Fruit fly (Drosophila melanogaster) whole organism: ENCODE measurements around the gene Ppm1.

Experiments used
- CG8478 ChIP-seq: fragments of >200 bp; optimal IDR thresholded peaks from 2 replicates; lab custom pipeline; 2018; ENCODE audit warnings: inconsistent platforms
- Dll ChIP-seq: fragments of >200 bp; optimal IDR thresholded peaks from 2 replicates; lab custom pipeline; 2017
- EcR ChIP-seq, 2 experiments: fragments of >200 bp; optimal IDR thresholded peaks; 2 replicates each; lab custom pipeline; 2017; ENCODE audit warnings: missing biosample characterization in 2 of 2, missing genetic modification characterization in 2 of 2, missing genetic modification reagents in 2 of 2
- pan ChIP-seq: fragments of >200 bp; optimal IDR thresholded peaks from 2 replicates; lab custom pipeline; 2017
- psq ChIP-seq: fragments of >200 bp; optimal IDR thresholded peaks from 2 replicates; lab custom pipeline; 2017
- usp ChIP-seq: fragments of >200 bp; optimal IDR thresholded peaks from 2 replicates; lab custom pipeline; 2017; ENCODE audit warnings: missing biosample characterization, missing genetic modification characterization, mixed read lengths

- TF ChIP-seq usp (no peak), pan (lab: Kevin White, UChicago) (no peak), psq (lab: Kevin White, UChicago) (no peak), CG8478 (lab: Kevin White, UChicago) (no peak), Dll (lab: Kevin White, UChicago) (no peak), EcR (GFP tag; optimal IDR thresholded peaks at IDR 0.05; lab: Kevin White, UChicago) (no peak)
Observed at dm6 chr3L:625899-626298, 44.8 kb downstream of the Ppm1 start.
